Fruit fly (Drosophila melanogaster): ENCODE measurements around the gene CG43737.

Gene CG43737

DNA sequence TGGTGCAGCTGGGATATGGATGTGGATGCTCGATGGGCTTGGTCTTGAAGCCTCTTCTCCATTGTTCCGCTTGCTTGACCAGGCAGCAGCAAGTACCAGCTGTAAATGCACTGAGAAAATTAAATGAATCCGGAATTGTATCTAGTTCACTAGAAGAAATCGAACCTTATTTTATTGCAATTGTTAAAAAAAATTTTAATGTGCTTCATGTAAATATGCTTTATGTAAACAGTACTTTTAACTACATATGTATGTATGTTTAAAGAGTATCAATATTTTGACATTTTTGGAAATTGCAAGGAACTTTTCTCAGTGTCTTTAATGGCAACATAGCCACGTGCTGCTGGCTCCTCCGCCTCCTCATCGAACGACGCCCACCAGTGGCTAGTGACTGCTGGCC lies 10.4 kb upstream of the CG43737 start:
- no peak for TF ChIP-seq CG17801 (GFP tag; optimal IDR thresholded peaks at IDR 0.05; ENCODE audit: partially characterized antibody)

DNA sequence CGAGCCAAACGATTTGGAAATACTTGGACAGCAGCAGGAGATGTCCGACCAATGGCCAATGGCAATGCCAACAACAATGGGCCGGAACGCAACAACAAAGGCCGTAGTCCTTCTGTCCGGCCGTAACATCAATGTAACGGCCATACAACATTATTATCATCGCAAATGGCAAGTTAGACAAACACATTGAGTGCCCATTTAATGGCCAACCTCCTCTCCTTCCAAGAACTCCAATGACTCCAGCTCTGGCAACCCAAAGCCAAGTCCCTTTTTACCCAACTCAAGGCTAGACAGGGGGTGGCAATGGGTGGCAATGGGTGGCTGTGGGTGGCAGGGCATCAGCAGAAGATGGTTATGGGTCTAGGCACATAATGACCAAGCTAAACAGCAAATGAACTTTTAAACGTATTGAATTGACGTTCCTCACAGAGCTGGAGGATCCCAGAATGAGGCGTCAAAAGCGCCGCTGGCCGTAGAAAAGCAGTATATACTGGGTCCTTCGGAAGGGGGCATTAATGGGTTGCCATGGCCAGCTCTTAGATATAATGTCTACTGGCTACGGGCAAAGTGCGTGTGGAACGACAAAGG lies 24.7 kb downstream of the CG43737 start:
- TF ChIP-seq CG17801 (GFP tag; optimal IDR thresholded peaks at IDR 0.05; ENCODE audit: partially characterized antibody): no peak

DNA sequence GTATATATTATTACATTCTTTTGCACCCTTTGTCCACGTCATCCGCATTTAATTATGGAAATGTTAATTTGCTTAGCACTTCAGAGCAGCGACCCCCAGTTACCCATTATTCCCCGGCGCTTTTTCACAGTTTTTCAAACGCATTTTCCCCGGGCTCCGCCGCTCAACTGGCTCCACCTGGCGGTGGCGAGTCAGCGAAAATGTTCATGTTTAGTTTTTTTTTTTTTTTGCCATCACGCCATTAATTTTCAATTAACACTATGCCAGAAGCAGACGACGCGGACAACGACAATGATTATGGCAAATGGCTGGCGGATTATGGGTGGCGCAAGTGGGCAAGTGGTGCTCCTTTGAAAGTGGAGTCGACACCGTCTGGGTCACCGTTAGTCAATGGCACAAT lies 28.4 kb downstream of the CG43737 start:
- no peak for TF ChIP-seq CG17801 (GFP tag; optimal IDR thresholded peaks at IDR 0.05; ENCODE audit: partially characterized antibody)

DNA sequence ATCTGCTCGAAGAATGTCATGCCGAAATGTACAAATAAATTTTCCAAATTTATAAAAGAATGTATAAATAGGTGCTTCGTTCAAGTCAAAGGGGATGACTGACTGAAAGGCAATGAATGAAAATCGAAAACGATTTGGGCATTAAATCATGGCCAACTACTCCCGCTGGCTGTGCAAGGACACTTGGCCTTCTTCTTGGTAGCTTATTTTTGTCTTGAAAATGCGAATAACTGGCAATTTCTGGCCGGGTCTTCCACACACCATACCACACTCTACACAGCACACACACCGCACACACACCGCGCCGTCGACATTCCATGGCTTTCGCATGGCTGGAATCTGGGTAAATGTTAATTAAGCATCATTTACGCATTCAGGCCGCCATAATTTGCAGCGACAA lies 31.3 kb downstream of the CG43737 start, which contains the start of gene CG32588:
Gene CG32588 (minus strand): TSS at position 101 of the 400 bp plus-strand sequence.
- TF ChIP-seq CG17801 (GFP tag; optimal IDR thresholded peaks at IDR 0.05; ENCODE audit: partially characterized antibody): no peak

DNA sequence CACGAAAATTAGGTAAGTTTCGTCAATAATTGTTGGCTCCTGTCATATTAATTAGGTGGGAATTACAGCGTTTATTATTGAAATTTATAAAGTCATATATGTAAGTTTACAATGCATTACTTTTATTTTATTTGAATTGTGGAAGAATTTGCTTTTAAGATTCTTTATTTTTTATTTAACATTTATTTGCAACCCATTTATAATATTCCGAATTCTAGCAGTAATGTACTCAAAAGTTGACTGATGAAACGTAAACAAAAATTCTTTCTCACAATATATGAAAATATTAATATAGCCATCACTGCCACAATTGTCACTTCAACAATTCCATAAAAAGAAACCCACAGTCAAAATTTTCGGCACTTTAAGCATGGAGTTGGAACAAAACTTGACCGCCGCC lies 34.8 kb downstream of the CG43737 start, which contains the start of gene CG5662:
Gene CG5662 (plus strand): TSS at position 301 of the 400 bp plus-strand sequence.
- TF ChIP-seq CG17801 (GFP tag; optimal IDR thresholded peaks at IDR 0.05; ENCODE audit: partially characterized antibody): no peak

DNA sequence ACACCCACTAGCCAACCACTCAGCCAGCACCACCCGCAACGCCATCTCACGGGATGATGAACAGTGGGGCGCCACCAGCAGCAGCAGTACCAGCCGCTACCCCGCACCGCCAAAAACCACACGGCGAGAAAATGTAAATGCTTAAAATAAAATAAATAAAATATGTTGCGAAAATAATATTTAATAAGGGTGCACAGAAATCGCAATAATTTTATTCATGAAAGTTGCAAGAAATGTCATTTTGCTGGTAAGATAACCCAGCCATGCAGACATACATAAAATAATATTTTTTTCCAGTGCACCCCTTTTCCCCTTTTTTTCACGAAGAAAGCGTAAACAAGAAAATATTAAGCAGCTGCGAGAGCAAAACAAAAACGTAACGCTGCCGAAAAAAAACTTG lies 40.8 kb downstream of the CG43737 start:
- no peak for TF ChIP-seq CG17801 (GFP tag; optimal IDR thresholded peaks at IDR 0.05; ENCODE audit: partially characterized antibody)

DNA sequence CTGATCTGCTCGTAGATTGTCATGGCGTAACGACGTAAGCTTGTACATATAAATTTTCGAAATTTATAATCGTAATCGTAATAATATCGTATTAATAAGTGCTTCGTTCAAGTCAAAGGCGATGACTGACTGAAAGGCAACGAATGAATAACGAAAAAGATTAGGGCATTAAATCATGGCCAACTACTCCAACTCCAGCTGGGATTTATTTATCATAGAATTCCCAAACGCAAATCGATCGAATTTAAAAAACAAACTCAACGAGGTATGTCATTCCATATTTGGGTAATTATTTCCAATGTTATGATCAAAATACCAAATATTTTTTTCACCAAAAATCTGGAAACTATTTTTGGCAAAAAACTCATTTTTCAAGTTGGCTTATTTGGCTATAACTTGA lies 45.8 kb downstream of the CG43737 start, which contains the start of gene CG43075:
Gene CG43075 (minus strand): TSS at position 101 of the 400 bp plus-strand sequence.
- no peak for TF ChIP-seq CG17801 (GFP tag; optimal IDR thresholded peaks at IDR 0.05; ENCODE audit: partially characterized antibody)

DNA sequence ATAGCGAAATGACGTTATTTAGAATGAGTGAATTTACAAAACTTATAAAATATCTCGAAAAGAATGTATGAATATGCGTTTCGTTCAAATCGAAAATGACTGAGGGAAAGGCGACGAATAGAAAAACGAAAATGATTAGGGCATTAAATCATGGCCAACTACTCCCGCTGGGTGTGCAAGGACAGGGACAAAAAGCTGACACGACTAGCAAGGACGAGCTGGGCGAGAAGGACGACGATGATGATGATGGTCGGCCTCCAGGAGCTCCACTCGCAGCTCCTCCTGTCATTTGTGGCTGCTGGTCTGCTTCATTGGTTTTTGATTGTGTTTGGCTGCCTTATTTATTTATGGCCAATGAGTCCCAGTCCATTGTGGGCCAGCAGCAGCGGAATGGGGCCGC lies 48.2 kb downstream of the CG43737 start, which contains the start of gene CG43076:
Gene CG43076 (minus strand): TSS at position 101 of the 400 bp plus-strand sequence.
- no peak for TF ChIP-seq CG17801 (GFP tag; optimal IDR thresholded peaks at IDR 0.05; ENCODE audit: partially characterized antibody)

DNA sequence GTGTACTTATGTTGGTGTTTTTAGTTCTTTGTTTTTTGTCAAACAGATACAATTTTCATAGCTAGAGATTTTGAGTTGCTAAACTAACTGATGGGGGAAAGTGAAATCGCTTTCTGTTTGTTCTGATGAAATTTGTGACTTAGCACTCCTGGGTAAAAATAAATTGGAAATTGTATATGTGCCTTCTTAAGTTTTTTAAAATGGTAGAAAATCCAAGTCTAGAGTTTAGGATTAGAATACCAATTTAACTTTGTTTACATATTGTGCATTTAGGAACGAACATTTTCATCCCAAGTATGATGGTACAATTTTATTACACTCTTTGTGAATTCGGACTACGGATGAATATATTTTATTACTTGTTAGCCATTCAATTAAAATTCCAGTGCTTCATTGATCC lies 54.5 kb downstream of the CG43737 start, which contains the start of gene CG9101:
Gene CG9101 (minus strand): TSS at position 101 of the 400 bp plus-strand sequence.
- TF ChIP-seq CG17801 (GFP tag; optimal IDR thresholded peaks at IDR 0.05; ENCODE audit: partially characterized antibody): no peak

DNA sequence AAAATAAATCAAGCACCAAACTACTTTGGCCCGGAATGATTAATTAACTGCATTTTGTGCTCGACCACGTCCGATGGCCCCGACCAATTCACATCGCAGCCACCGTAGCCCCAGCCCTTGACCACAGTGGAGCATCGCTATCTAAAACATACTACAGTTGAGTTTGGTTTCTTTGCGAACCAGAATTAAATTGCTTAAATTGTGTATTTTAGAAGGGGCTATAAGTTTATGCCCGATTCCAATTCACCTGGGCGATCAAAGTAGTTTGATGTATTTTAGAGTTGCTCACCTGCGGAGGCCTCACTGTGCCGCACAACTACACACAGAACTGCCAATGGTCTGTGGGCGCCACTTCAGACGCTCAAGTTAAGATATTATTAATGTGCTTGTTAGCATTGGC lies 60.0 kb downstream of the CG43737 start:
- TF ChIP-seq CG17801 (GFP tag; optimal IDR thresholded peaks at IDR 0.05; ENCODE audit: partially characterized antibody): no peak

Data from ovary, adult (tissue).